Fruit fly (Drosophila melanogaster) whole organism, wandering third instar larva: ENCODE data around the gene CG5644.

Experiments
- Abd-B ChIP-seq: fragments of >200 bp; optimal IDR thresholded peaks from 2 replicates; lab custom pipeline; 2017; ENCODE audit warnings: missing biosample characterization, missing genetic modification characterization
- CG32264 ChIP-seq: fragments of 200-800 bp; sonication (Bioruptor generic); optimal IDR thresholded peaks from 2 replicates; lab custom pipeline; 2016; ENCODE audit warnings: missing biosample characterization, missing genetic modification characterization
- CG9705 ChIP-seq: fragments of 200-800 bp; sonication (Bioruptor generic); optimal IDR thresholded peaks from 2 replicates; lab custom pipeline; 2018; ENCODE audit warnings: missing biosample characterization, mild to moderate bottlenecking, missing genetic modification characterization
- CrebA ChIP-seq: fragments of 200-800 bp; sonication (Bioruptor generic); optimal IDR thresholded peaks from 2 replicates; lab custom pipeline; 2016; ENCODE audit warnings: missing biosample characterization, mild to moderate bottlenecking, missing genetic modification characterization, borderline replicate concordance
- Dfd ChIP-seq: fragments of >200 bp; optimal IDR thresholded peaks from 2 replicates; lab custom pipeline; 2017; ENCODE audit warnings: missing biosample characterization, missing genetic modification characterization
- Dif ChIP-seq: fragments of 200-275, 200-300 bp; sonication (Bioruptor generic); optimal IDR thresholded peaks from 2 replicates; lab custom pipeline; 2018; ENCODE audit warnings: missing biosample characterization, missing genetic modification characterization; ENCODE audit not compliant: partially characterized antibody
- GATAd ChIP-seq: sonication (Bioruptor generic); optimal IDR thresholded peaks from 2 replicates; lab custom pipeline; 2016; ENCODE audit warnings: missing biosample characterization, missing genetic modification characterization
- HLH106 ChIP-seq: fragments of 200-800 bp; optimal IDR thresholded peaks from 3 replicates; lab custom pipeline; 2019; ENCODE audit warnings: missing biosample characterization, mild to moderate bottlenecking, missing genetic modification characterization, moderate library complexity
- Hnf4 ChIP-seq: fragments of 200-800 bp; sonication (Bioruptor generic); optimal IDR thresholded peaks from 2 replicates; lab custom pipeline; 2016; ENCODE audit warnings: missing biosample characterization, mild to moderate bottlenecking, missing genetic modification characterization
- Hr78 ChIP-seq: fragments of >200 bp; optimal IDR thresholded peaks from 2 replicates; lab custom pipeline; 2017; ENCODE audit warnings: missing biosample characterization, missing genetic modification characterization
- Hr83 ChIP-seq: fragments of 200-300 bp; sonication (Bioruptor generic); optimal IDR thresholded peaks from 2 replicates; lab custom pipeline; 2016; ENCODE audit warnings: missing biosample characterization, mild to moderate bottlenecking, missing genetic modification characterization, moderate library complexity; ENCODE audit not compliant: poor library complexity, severe bottlenecking
- Jra ChIP-seq: sonication (Bioruptor generic); optimal IDR thresholded peaks from 2 replicates; lab custom pipeline; 2016; ENCODE audit warnings: missing biosample characterization, missing genetic modification characterization
- Mio ChIP-seq: sonication (Bioruptor generic); optimal IDR thresholded peaks from 2 replicates; lab custom pipeline; 2016; ENCODE audit warnings: missing biosample characterization, missing genetic modification characterization
- Myc ChIP-seq: fragments of >200 bp; optimal IDR thresholded peaks from 2 replicates; lab custom pipeline; 2017
- N ChIP-seq: fragments of >200 bp; optimal IDR thresholded peaks from 2 replicates; lab custom pipeline; 2018; ENCODE audit warnings: missing biosample characterization, missing external identifiers, missing genetic modification characterization
- OdsH ChIP-seq: fragments of 200-800 bp; sonication (Bioruptor generic); optimal IDR thresholded peaks from 2 replicates; lab custom pipeline; 2016; ENCODE audit warnings: missing biosample characterization, mild to moderate bottlenecking, missing genetic modification characterization
- Rel ChIP-seq, 2 experiments: fragments of 200-800 bp; sonication (Bioruptor generic) in 1 of 2; optimal IDR thresholded peaks; 2 replicates in 1 of 2; 3 replicates in 1 of 2; lab custom pipeline; 2016 to 2019; ENCODE audit warnings: mild to moderate bottlenecking in 2 of 2, missing biosample characterization in 2 of 2, missing genetic modification characterization in 2 of 2, moderate library complexity in 1 of 2
- Sp1 ChIP-seq: fragments of 200-800 bp; sonication (Bioruptor generic); optimal IDR thresholded peaks from 3 replicates; lab custom pipeline; 2019; ENCODE audit warnings: missing biosample characterization, mild to moderate bottlenecking, missing genetic modification characterization, moderate library complexity
- Vsx2 ChIP-seq: fragments of 200-300, 225-300 bp; sonication (Bioruptor generic); optimal IDR thresholded peaks from 2 replicates; lab custom pipeline; 2018; ENCODE audit warnings: missing biosample characterization, missing genetic modification characterization; ENCODE audit not compliant: partially characterized antibody
- br ChIP-seq: fragments of 200-800 bp; sonication (Bioruptor generic); optimal IDR thresholded peaks from 2 replicates; lab custom pipeline; 2016; ENCODE audit warnings: missing biosample characterization, missing genetic modification characterization
- brk ChIP-seq: fragments of 200-800 bp; sonication (Bioruptor generic); optimal IDR thresholded peaks from 2 replicates; lab custom pipeline; 2016; ENCODE audit warnings: missing biosample characterization, mild to moderate bottlenecking, missing genetic modification characterization
- dl ChIP-seq, 2 experiments: fragments of 175-275, 200-275 bp in 1 of 2; fragments of 200-275 bp in 1 of 2; sonication (Bioruptor generic); optimal IDR thresholded peaks; lab custom pipeline; 2018; ENCODE audit warnings: mild to moderate bottlenecking in 2 of 2, missing biosample characterization in 2 of 2, missing genetic modification characterization in 2 of 2, moderate library complexity in 2 of 2; ENCODE audit not compliant: partially characterized antibody in 2 of 2, insufficient read depth in 1 of 2
- dmrt93B ChIP-seq: fragments of 200-800 bp; sonication (Bioruptor generic); optimal IDR thresholded peaks from 2 replicates; lab custom pipeline; 2018; ENCODE audit warnings: missing biosample characterization, mild to moderate bottlenecking, missing genetic modification characterization
- dsf ChIP-seq: sonication (Bioruptor generic); optimal IDR thresholded peaks from 2 replicates; lab custom pipeline; 2016; ENCODE audit warnings: missing biosample characterization, missing genetic modification characterization, borderline replicate concordance
- ey ChIP-seq: fragments of 200-800 bp; sonication (Bioruptor generic); optimal IDR thresholded peaks from 2 replicates; lab custom pipeline; 2016; ENCODE audit warnings: missing biosample characterization, missing genetic modification characterization
- foxo ChIP-seq, 2 experiments: fragments of 200-800 bp; sonication (Bioruptor generic); optimal IDR thresholded peaks; 2 replicates in 1 of 2; 3 replicates in 1 of 2; lab custom pipeline; 2016 to 2017; ENCODE audit warnings: missing biosample characterization in 2 of 2, missing genetic modification characterization in 2 of 2
- fru ChIP-seq: fragments of 200-800 bp; sonication (Bioruptor generic); optimal IDR thresholded peaks from 3 replicates; lab custom pipeline; 2016; ENCODE audit warnings: missing biosample characterization, mild to moderate bottlenecking, missing genetic modification characterization
- h ChIP-seq: fragments of 200-800 bp; sonication (Bioruptor generic); optimal IDR thresholded peaks from 3 replicates; lab custom pipeline; 2016; ENCODE audit warnings: missing biosample characterization, mild to moderate bottlenecking, missing genetic modification characterization
- jim ChIP-seq: fragments of 175-275, 200-325 bp; sonication (Bioruptor generic); optimal IDR thresholded peaks from 2 replicates; lab custom pipeline; 2016; ENCODE audit warnings: missing biosample characterization, mild to moderate bottlenecking, missing genetic modification characterization
- lola ChIP-seq: fragments of >200 bp; optimal IDR thresholded peaks from 2 replicates; lab custom pipeline; 2017; ENCODE audit warnings: missing biosample characterization, missing genetic modification characterization
- pan ChIP-seq: fragments of >200 bp; optimal IDR thresholded peaks from 2 replicates; lab custom pipeline; 2017
- psq ChIP-seq: fragments of 200-800 bp; sonication (Bioruptor generic); optimal IDR thresholded peaks from 3 replicates; lab custom pipeline; 2017; ENCODE audit warnings: missing biosample characterization, mild to moderate bottlenecking, missing genetic modification characterization, moderate library complexity
- rgr ChIP-seq: fragments of 200-800 bp; sonication (Bioruptor generic); optimal IDR thresholded peaks from 3 replicates; lab custom pipeline; 2016; ENCODE audit warnings: missing biosample characterization, mild to moderate bottlenecking, missing genetic modification characterization
- sage ChIP-seq: fragments of 200-800 bp; sonication (Bioruptor generic); optimal IDR thresholded peaks from 2 replicates; lab custom pipeline; 2016; ENCODE audit warnings: missing biosample characterization, mild to moderate bottlenecking, missing genetic modification characterization
- sv ChIP-seq: fragments of 200-800 bp; sonication (Bioruptor generic); optimal IDR thresholded peaks from 3 replicates; lab custom pipeline; 2016; ENCODE audit warnings: missing biosample characterization, missing genetic modification characterization
- tai ChIP-seq: sonication (Bioruptor generic); optimal IDR thresholded peaks from 2 replicates; lab custom pipeline; 2016; ENCODE audit warnings: missing biosample characterization, missing genetic modification characterization
- usp ChIP-seq: fragments of >200 bp; optimal IDR thresholded peaks from 2 replicates; lab custom pipeline; 2017; ENCODE audit warnings: missing biosample characterization, missing genetic modification characterization
- woc ChIP-seq: sonication (Bioruptor generic); optimal IDR thresholded peaks from 2 replicates; lab custom pipeline; 2016; ENCODE audit warnings: missing biosample characterization, mild to moderate bottlenecking, missing genetic modification characterization

Gene CG5644

dm6 chr3L:9004788-9005246 lies 25.1 kb upstream of the CG5644 start, which contains the start of gene Doc3 (continued):
- TF ChIP-seq Vsx2 (GFP tag; lab: Kevin White, UChicago) (peak; percentile 95), CrebA (GFP tag; lab: Kevin White, UChicago) (no peak), Myc (lab: Kevin White, UChicago) (no peak)
- TF ChIP-seq, all 38 proteins: peak for 4

- TF ChIP-seq sage: no peak
- no peak for TF ChIP-seq lola (GFP tag; lab: Kevin White, UChicago)
- no peak for TF ChIP-seq usp
- no peak for TF ChIP-seq Hr78 (GFP tag; lab: Kevin White, UChicago)
- no peak for TF ChIP-seq fru
- no peak for TF ChIP-seq Jra
- TF ChIP-seq CrebA (GFP tag; lab: Kevin White, UChicago): no peak
- no peak for TF ChIP-seq HLH106 (tag; lab: Kevin White, UChicago)
- TF ChIP-seq OdsH (GFP tag; lab: Kevin White, UChicago): no peak
- TF ChIP-seq Vsx2 (GFP tag; lab: Kevin White, UChicago): no peak
- no peak for TF ChIP-seq dl (GFP tag; optimal IDR thresholded peaks at IDR 0.05; lab: Kevin White, UChicago; ENCODE audit: insufficient read depth in 1 of 2, partially characterized antibody in 2 of 2)
- no peak for TF ChIP-seq N (GFP tag; lab: Kevin White, UChicago)
- no peak for TF ChIP-seq Sp1 (GFP tag; lab: Kevin White, UChicago)
- TF ChIP-seq br (GFP tag; lab: Kevin White, UChicago): no peak
- no peak for TF ChIP-seq psq (GFP tag; lab: Kevin White, UChicago)
- no peak for TF ChIP-seq Mio
- TF ChIP-seq rgr: no peak
- TF ChIP-seq Abd-B (GFP tag; lab: Kevin White, UChicago): no peak
Measured at dm6 chr3L:9003369-9003768, 23.7 kb upstream of the CG5644 start.

dm6 chr3L:9002527-9002926 lies 22.8 kb upstream of the CG5644 start:
- TF ChIP-seq Hnf4 (GFP tag; lab: Kevin White, UChicago) (no peak), N (GFP tag; lab: Kevin White, UChicago) (no peak), CG32264 (GFP tag; lab: Kevin White, UChicago) (no peak), fru (no peak), Jra (no peak), Hr78 (GFP tag; lab: Kevin White, UChicago) (no peak), GATAd (GFP tag; lab: Kevin White, UChicago) (no peak)

dm6 chr3L:8997686-8998239 lies 18.1 kb upstream of the CG5644 start, which contains the start of the genes smg and CG5087:
smg (minus strand) TSS chr3L:8997989.
CG5087 (plus strand) TSS chr3L:8998184.
- TF ChIP-seq N (GFP tag; lab: Kevin White, UChicago) (no peak), Hr78 (GFP tag; lab: Kevin White, UChicago) (no peak), fru (no peak), jim (GFP tag; lab: Kevin White, UChicago) (no peak), woc (no peak), Sp1 (GFP tag; lab: Kevin White, UChicago) (no peak), foxo (GFP tag; optimal IDR thresholded peaks at IDR 0.05; lab: Kevin White, UChicago) (peak in 1 of 2 experiments; percentile 19), dmrt93B (GFP tag; lab: Kevin White, UChicago) (no peak), CG9705 (GFP tag; lab: Kevin White, UChicago) (no peak), sage (no peak), Myc (lab: Kevin White, UChicago) (peak; percentile 74), Hnf4 (GFP tag; lab: Kevin White, UChicago) (no peak), HLH106 (tag; lab: Kevin White, UChicago) (peak; percentile 3), CG32264 (GFP tag; lab: Kevin White, UChicago) (no peak), sv (no peak), tai (GFP tag; lab: Kevin White, UChicago) (no peak), dl (GFP tag; optimal IDR thresholded peaks at IDR 0.05; lab: Kevin White, UChicago; ENCODE audit: insufficient read depth in 1 of 2, partially characterized antibody in 2 of 2) (peak in 1 of 2 experiments; percentile 9), brk (GFP tag; lab: Kevin White, UChicago) (no peak), lola (GFP tag; lab: Kevin White, UChicago) (no peak), rgr (peak; percentile 31), pan (lab: Kevin White, UChicago) (no peak), psq (GFP tag; lab: Kevin White, UChicago) (no peak), CrebA (GFP tag; lab: Kevin White, UChicago) (no peak), h (GFP tag; lab: Kevin White, UChicago) (peak; percentile 5), Rel (GFP tag; optimal IDR thresholded peaks at IDR 0.05; lab: Kevin White, UChicago) (no peak), Rel (tag; optimal IDR thresholded peaks at IDR 0.05; lab: Kevin White, UChicago) (peak; percentile 66), Dif (GFP tag; lab: Kevin White, UChicago) (no peak), Jra (no peak), usp (no peak), Vsx2 (GFP tag; lab: Kevin White, UChicago) (no peak), dsf (GFP tag; lab: Kevin White, UChicago) (no peak), Abd-B (GFP tag; lab: Kevin White, UChicago) (no peak), Hr83 (GFP tag; lab: Kevin White, UChicago) (peak; percentile 37), Dfd (no peak), GATAd (GFP tag; lab: Kevin White, UChicago) (no peak), ey (GFP tag; lab: Kevin White, UChicago) (no peak), br (GFP tag; lab: Kevin White, UChicago) (no peak), Mio (no peak), OdsH (GFP tag; lab: Kevin White, UChicago) (no peak)
- TF ChIP-seq, all 38 proteins: peak for 8
